Worm (Caenorhabditis elegans) whole organism, mixed stage, embryonic: Measurements from ENCODE around the gene T23D5.8.

Experiments used
- M03D4.4 ChIP-seq: sonication (generic microtip); optimal IDR thresholded peaks from 2 replicates; lab custom pipeline; 2017; ENCODE audit warnings: mild to moderate bottlenecking, missing genetic modification characterization, missing compliant biosample characterization
- bed-3 ChIP-seq: fragments of 200-800 bp; sonication (Bioruptor generic); optimal IDR thresholded peaks from 3 replicates; lab custom pipeline; 2018; ENCODE audit warnings: mild to moderate bottlenecking, missing genetic modification characterization, moderate library complexity, missing compliant biosample characterization
- blmp-1 ChIP-seq: fragments of 150-350 bp; optimal IDR thresholded peaks from 2 replicates; lab custom pipeline; 2014; ENCODE audit warnings: missing biosample characterization, missing genetic modification characterization
- ceh-39 ChIP-seq: fragments of 150-350 bp; optimal IDR thresholded peaks from 2 replicates; lab custom pipeline; 2014; ENCODE audit warnings: missing biosample characterization, missing genetic modification characterization
- ceh-43 ChIP-seq: fragments of 200-800 bp; sonication (Bioruptor generic); optimal IDR thresholded peaks from 2 replicates; lab custom pipeline; 2018; ENCODE audit warnings: mild to moderate bottlenecking, missing genetic modification characterization, moderate library complexity, missing compliant biosample characterization
- ceh-83 ChIP-seq: fragments of 200-800 bp; sonication (Bioruptor generic); optimal IDR thresholded peaks from 2 replicates; lab custom pipeline; 2018; ENCODE audit warnings: mild to moderate bottlenecking, missing genetic modification characterization, missing compliant biosample characterization
- ces-1 ChIP-seq: fragments of 150-350 bp; optimal IDR thresholded peaks from 2 replicates; lab custom pipeline; 2014; ENCODE audit warnings: missing biosample characterization, missing genetic modification reagents, missing genetic modification characterization
- cnd-1 ChIP-seq: fragments of 200-800 bp; sonication (Bioruptor generic); optimal IDR thresholded peaks from 2 replicates; lab custom pipeline; 2018; ENCODE audit warnings: mild to moderate bottlenecking, missing genetic modification characterization, missing compliant biosample characterization
- drap-1 ChIP-seq: fragments of 200-800 bp; sonication (Bioruptor generic); optimal IDR thresholded peaks from 3 replicates; lab custom pipeline; 2018; ENCODE audit warnings: mild to moderate bottlenecking, missing genetic modification characterization, missing compliant biosample characterization
- elt-1 ChIP-seq: sonication (generic microtip); optimal IDR thresholded peaks from 2 replicates; lab custom pipeline; 2017; ENCODE audit warnings: missing genetic modification characterization, mild to moderate bottlenecking, missing compliant biosample characterization, antibody characterized with exemption, moderate library complexity, borderline replicate concordance; ENCODE audit not compliant: insufficient read depth
- elt-3 ChIP-seq: fragments of 150-350 bp; optimal IDR thresholded peaks from 2 replicates; lab custom pipeline; 2014; ENCODE audit warnings: missing biosample characterization, missing genetic modification characterization
- flh-1 ChIP-seq: fragments of 200-800 bp; sonication (Bioruptor generic); optimal IDR thresholded peaks from 2 replicates; lab custom pipeline; 2018; ENCODE audit warnings: mild to moderate bottlenecking, missing genetic modification characterization, moderate library complexity, missing compliant biosample characterization
- ham-2 ChIP-seq: fragments of 200-800 bp; sonication (Bioruptor generic); optimal IDR thresholded peaks from 2 replicates; lab custom pipeline; 2018; ENCODE audit warnings: mild to moderate bottlenecking, missing genetic modification characterization, missing compliant biosample characterization
- hlh-1 ChIP-seq: fragments of 150-350 bp; optimal IDR thresholded peaks from 2 replicates; lab custom pipeline; 2014; ENCODE audit warnings: missing biosample characterization, missing genetic modification reagents, missing genetic modification characterization
- lin-13 ChIP-seq: fragments of 150-350 bp; optimal IDR thresholded peaks from 2 replicates; lab custom pipeline; 2014; ENCODE audit warnings: missing biosample characterization, missing genetic modification characterization
- lin-32 ChIP-seq: fragments of 200-800 bp; sonication (Bioruptor generic); optimal IDR thresholded peaks from 2 replicates; lab custom pipeline; 2018; ENCODE audit warnings: mild to moderate bottlenecking, missing genetic modification characterization, missing compliant biosample characterization
- lsy-2 ChIP-seq: fragments of 150-350 bp; optimal IDR thresholded peaks from 2 replicates; lab custom pipeline; 2014; ENCODE audit warnings: missing biosample characterization, missing genetic modification characterization
- mep-1 ChIP-seq: fragments of 150-350 bp; optimal IDR thresholded peaks from 2 replicates; lab custom pipeline; 2017; ENCODE audit warnings: missing biosample characterization, missing genetic modification reagents, missing genetic modification characterization, inconsistent platforms
- mls-2 ChIP-seq: sonication (generic microtip); optimal IDR thresholded peaks from 2 replicates; lab custom pipeline; 2016; ENCODE audit warnings: mild to moderate bottlenecking, missing genetic modification characterization, moderate library complexity, missing compliant biosample characterization
- nhr-12 ChIP-seq: fragments of 150-350 bp; optimal IDR thresholded peaks from 2 replicates; lab custom pipeline; 2014; ENCODE audit warnings: missing biosample characterization, missing genetic modification characterization
- nhr-2 ChIP-seq: fragments of 150-350 bp; optimal IDR thresholded peaks from 2 replicates; lab custom pipeline; 2014; ENCODE audit warnings: missing biosample characterization, missing genetic modification characterization
- nhr-28 ChIP-seq: fragments of 150-350 bp; optimal IDR thresholded peaks from 2 replicates; lab custom pipeline; 2014; ENCODE audit warnings: missing biosample characterization, missing genetic modification characterization
- nhr-76 ChIP-seq: sonication (generic microtip); optimal IDR thresholded peaks from 2 replicates; lab custom pipeline; 2017; ENCODE audit warnings: missing biosample characterization, missing genetic modification characterization
- pha-4 ChIP-seq: fragments of 150-350 bp; optimal IDR thresholded peaks from 2 replicates; lab custom pipeline; 2018; ENCODE audit warnings: missing biosample characterization, missing genetic modification reagents, missing genetic modification characterization
- sem-2 ChIP-seq: fragments of 200-800 bp; sonication (Bioruptor generic); optimal IDR thresholded peaks from 2 replicates; lab custom pipeline; 2018; ENCODE audit warnings: mild to moderate bottlenecking, missing genetic modification characterization, missing compliant biosample characterization
- snpc-4 ChIP-seq: fragments of 150-350 bp; optimal IDR thresholded peaks from 2 replicates; lab custom pipeline; 2014; ENCODE audit warnings: missing biosample characterization, missing genetic modification characterization
- sptf-1 ChIP-seq: sonication (generic microtip); optimal IDR thresholded peaks from 2 replicates; lab custom pipeline; 2017; ENCODE audit warnings: mild to moderate bottlenecking, missing genetic modification characterization, moderate library complexity, missing compliant biosample characterization
- tbx-8 ChIP-seq: fragments of 200-800 bp; sonication (Bioruptor generic); optimal IDR thresholded peaks from 2 replicates; lab custom pipeline; 2018; ENCODE audit warnings: mild to moderate bottlenecking, missing genetic modification characterization, moderate library complexity, missing compliant biosample characterization
- unc-120 ChIP-seq: sonication (generic microtip); optimal IDR thresholded peaks from 2 replicates; lab custom pipeline; 2017; ENCODE audit warnings: missing genetic modification characterization, missing compliant biosample characterization; ENCODE audit not compliant: poor library complexity, severe bottlenecking
- unc-39 ChIP-seq: fragments of 150-350 bp; optimal IDR thresholded peaks from 2 replicates; lab custom pipeline; 2014; ENCODE audit warnings: missing biosample characterization, missing genetic modification characterization
- unc-62 ChIP-seq: fragments of 150-350 bp; optimal IDR thresholded peaks from 2 replicates; lab custom pipeline; 2014; ENCODE audit warnings: missing biosample characterization, missing genetic modification reagents, missing genetic modification characterization
- zip-8 ChIP-seq: fragments of 150-350 bp; optimal IDR thresholded peaks from 2 replicates; lab custom pipeline; 2014; ENCODE audit warnings: missing biosample characterization, missing genetic modification characterization
- ztf-11 ChIP-seq: fragments of 150-350 bp; optimal IDR thresholded peaks from 2 replicates; lab custom pipeline; 2014; ENCODE audit warnings: missing biosample characterization, missing genetic modification characterization

The T23D5.8 gene

DNA sequence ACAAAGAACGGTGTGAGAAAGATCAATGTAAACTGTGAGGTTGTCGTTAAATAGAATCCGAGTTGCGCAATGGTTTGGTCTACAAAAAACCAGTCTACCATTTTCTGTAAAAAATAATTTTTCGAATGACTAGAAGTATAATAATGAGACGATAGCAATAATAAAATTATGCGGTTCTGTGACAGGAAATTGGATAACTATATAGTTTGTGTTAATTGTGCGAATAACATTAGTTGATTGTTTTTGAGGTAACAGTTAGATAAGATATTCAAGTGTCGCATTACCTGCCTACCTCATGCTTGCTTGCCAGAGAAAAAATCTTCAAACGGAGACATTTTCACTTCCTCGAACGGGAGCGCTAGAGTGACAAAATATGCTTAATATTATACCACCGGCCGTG, 6.4 kb downstream of the T23D5.8 start, which contains the start of gene str-18:
Gene str-18 (minus strand): TSS at position 101 of the 400 bp plus-strand sequence.
- TF ChIP-seq pha-4 (tag; lab: Kevin White, UChicago) (no peak), mls-2 (tag; lab: Kevin White, UChicago) (no peak), drap-1 (GFP tag; lab: Kevin White, UChicago) (no peak), nhr-12 (tag; lab: Kevin White, UChicago) (no peak), unc-120 (tag; lab: Kevin White, UChicago) (no peak), sptf-1 (tag; lab: Kevin White, UChicago) (no peak), unc-62 (no peak), sem-2 (GFP tag; lab: Kevin White, UChicago) (no peak), M03D4.4 (no peak), ceh-39 (tag; lab: Kevin White, UChicago) (no peak), tbx-8 (GFP tag; lab: Kevin White, UChicago) (no peak)

DNA sequence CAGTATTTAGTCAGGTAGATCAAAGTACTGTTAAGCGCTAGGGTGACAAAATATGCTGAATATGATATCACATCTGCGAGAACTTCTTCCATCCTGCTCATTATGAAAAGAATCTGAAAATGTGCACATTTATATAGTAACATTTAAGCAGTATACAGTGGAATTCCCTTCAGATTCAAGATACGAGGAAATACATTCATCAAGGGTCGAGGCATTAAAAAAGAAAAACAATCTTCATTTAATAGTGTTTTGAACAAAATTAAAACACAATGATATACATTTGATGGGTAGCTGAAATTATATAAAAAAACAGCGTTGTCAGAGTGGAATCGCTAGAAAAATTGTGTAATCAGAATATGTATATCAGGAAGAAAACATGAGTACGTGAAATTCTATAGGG, 12.5 kb downstream of the T23D5.8 start, which contains the start of gene str-27:
Gene str-27 (minus strand): TSS at position 101 of the 400 bp plus-strand sequence.
- TF ChIP-seq flh-1 (GFP tag; lab: Kevin White, UChicago) = no peak
- no peak for TF ChIP-seq elt-1 (tag; lab: Kevin White, UChicago)
- no peak for TF ChIP-seq drap-1 (GFP tag; lab: Kevin White, UChicago)
- no peak for TF ChIP-seq zip-8 (tag; lab: Kevin White, UChicago)
- TF ChIP-seq nhr-28 (tag; lab: Kevin White, UChicago) = no peak
- no peak for TF ChIP-seq nhr-2 (tag; lab: Kevin White, UChicago)
- no peak for TF ChIP-seq cnd-1 (tag; lab: Kevin White, UChicago)
- no peak for TF ChIP-seq M03D4.4
- no peak for TF ChIP-seq sptf-1 (tag; lab: Kevin White, UChicago)
- no peak for TF ChIP-seq hlh-1
- no peak for TF ChIP-seq unc-39 (tag; lab: Kevin White, UChicago)

DNA sequence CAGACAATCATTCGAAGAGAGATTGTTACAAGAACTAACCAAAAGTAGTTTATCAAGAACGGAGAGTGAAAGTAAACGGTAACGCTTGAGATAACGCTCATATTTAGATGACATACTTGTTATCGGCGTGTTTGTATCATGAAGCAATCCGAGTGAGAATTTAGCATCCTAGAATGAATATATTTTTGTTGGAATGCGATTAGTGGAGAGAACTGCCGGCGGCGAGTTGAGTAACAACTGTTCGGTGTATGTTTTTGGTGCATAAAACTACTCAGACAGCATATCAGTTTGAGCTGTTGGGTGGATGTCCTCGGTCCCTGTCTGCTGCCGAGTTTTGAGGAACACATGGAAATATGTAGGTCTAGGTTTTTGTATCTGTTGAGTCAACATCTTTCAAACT, 14.7 kb downstream of the T23D5.8 start, which contains the start of gene T23D5.3:
Gene T23D5.3 (minus strand): TSS at position 101 of the 400 bp plus-strand sequence.
- no peak for TF ChIP-seq elt-3 (tag; lab: Kevin White, UChicago)
- TF ChIP-seq M03D4.4 = no peak
- no peak for TF ChIP-seq ztf-11 (tag; lab: Kevin White, UChicago)
- TF ChIP-seq pha-4 (tag; lab: Kevin White, UChicago) = no peak
- no peak for TF ChIP-seq unc-120 (tag; lab: Kevin White, UChicago)
- no peak for TF ChIP-seq ceh-83 (GFP tag; lab: Kevin White, UChicago)
- TF ChIP-seq drap-1 (GFP tag; lab: Kevin White, UChicago) = no peak

DNA sequence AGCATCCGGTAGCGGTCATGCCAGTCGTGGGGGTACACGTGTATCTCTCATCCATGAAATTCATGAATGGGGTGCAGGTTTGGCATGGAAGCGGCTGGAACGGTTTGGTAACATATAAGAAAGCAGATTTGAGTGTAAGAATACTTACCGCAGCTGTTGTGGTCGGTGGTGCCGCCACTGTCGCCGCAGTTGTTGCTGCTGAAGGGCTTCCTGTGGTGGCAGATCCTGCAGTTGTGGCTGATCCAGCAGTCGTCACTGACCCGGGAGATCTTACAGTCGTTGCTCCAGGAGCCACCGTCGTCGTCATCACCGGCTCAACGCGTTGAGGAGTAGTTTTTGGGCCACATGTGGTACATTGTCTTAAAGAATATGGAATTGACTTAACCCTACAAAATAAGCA, 15.2 kb downstream of the T23D5.8 start:
- no peak for TF ChIP-seq ces-1 (GFP tag; lab: Kevin White, UChicago)
- no peak for TF ChIP-seq bed-3 (GFP tag; lab: Kevin White, UChicago)
- TF ChIP-seq unc-39 (tag; lab: Kevin White, UChicago) = no peak
- TF ChIP-seq nhr-12 (tag; lab: Kevin White, UChicago) = no peak
- TF ChIP-seq nhr-76 = no peak
- TF ChIP-seq ham-2 (GFP tag; lab: Kevin White, UChicago) = no peak
- TF ChIP-seq ztf-11 (tag; lab: Kevin White, UChicago) = no peak
- no peak for TF ChIP-seq drap-1 (GFP tag; lab: Kevin White, UChicago)
- no peak for TF ChIP-seq snpc-4 (tag; lab: Kevin White, UChicago)
- no peak for TF ChIP-seq nhr-28 (tag; lab: Kevin White, UChicago)

DNA sequence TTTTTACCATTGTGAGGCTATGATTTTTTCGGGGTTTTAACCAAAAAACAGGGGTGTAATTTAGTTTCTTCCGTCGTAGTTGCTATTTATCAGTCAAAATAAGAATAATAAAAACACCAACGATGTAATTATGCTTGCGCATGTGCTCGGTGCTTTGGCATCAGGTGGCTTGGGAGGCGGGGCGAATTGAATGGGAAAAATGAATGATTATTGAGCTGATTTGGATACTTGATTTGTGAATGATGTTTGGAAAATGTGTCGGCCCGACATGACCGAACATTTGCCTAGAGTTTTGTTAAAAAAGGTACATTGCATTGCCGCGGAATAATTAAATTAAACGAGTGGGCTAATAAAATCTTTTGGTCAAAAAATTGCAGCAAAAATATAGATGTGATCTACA, 16.0 kb downstream of the T23D5.8 start, which contains the start of gene str-38:
Gene str-38 (minus strand): TSS at position 101 of the 400 bp plus-strand sequence.
- no peak for TF ChIP-seq ces-1 (GFP tag; lab: Kevin White, UChicago)
- TF ChIP-seq unc-62 = no peak
- TF ChIP-seq nhr-76 = no peak
- TF ChIP-seq M03D4.4 = no peak
- TF ChIP-seq ztf-11 (tag; lab: Kevin White, UChicago) = no peak
- no peak for TF ChIP-seq lin-32 (GFP tag; lab: Kevin White, UChicago)
- no peak for TF ChIP-seq sem-2 (GFP tag; lab: Kevin White, UChicago)
- no peak for TF ChIP-seq unc-120 (tag; lab: Kevin White, UChicago)
- TF ChIP-seq mep-1 (tag; lab: Kevin White, UChicago) = no peak
- no peak for TF ChIP-seq nhr-12 (tag; lab: Kevin White, UChicago)
- TF ChIP-seq elt-1 (tag; lab: Kevin White, UChicago) = no peak
- no peak for TF ChIP-seq blmp-1 (tag; lab: Kevin White, UChicago)
- TF ChIP-seq lin-13 (tag; lab: Kevin White, UChicago) = no peak
- no peak for TF ChIP-seq ham-2 (GFP tag; lab: Kevin White, UChicago)
- no peak for TF ChIP-seq lsy-2 (tag; lab: Kevin White, UChicago)
- no peak for TF ChIP-seq ceh-83 (GFP tag; lab: Kevin White, UChicago)
- no peak for TF ChIP-seq ceh-43
- TF ChIP-seq pha-4 (tag; lab: Kevin White, UChicago) = no peak
- no peak for TF ChIP-seq unc-39 (tag; lab: Kevin White, UChicago)
